Worm (Caenorhabditis elegans) whole organism, L4 larva: ENCODE measurements around the gene dhcr-24.
A peak's percentile ranks its signal among the peaks of the same experiment; 100 is the strongest.

ENCODE experiments used
- F10B5.3 ChIP-seq: sonication (generic microtip); optimal IDR thresholded peaks from 2 replicates; lab custom pipeline; 2016; ENCODE audit warnings: mild to moderate bottlenecking, missing genetic modification characterization, missing compliant biosample characterization
- F37D6.2 ChIP-seq: sonication (generic microtip); optimal IDR thresholded peaks from 2 replicates; lab custom pipeline; 2016; ENCODE audit warnings: mild to moderate bottlenecking, missing genetic modification characterization, missing compliant biosample characterization
- Y48G9A.11 ChIP-seq: fragments of 200-800 bp; sonication (Bioruptor generic); IDR thresholded peaks from 2 replicates; pipeline ENCODE4 v1.3.6; 2022; ENCODE audit warnings: missing genetic modification reagents, missing genetic modification characterization, missing compliant biosample characterization
- Y75B8A.6 ChIP-seq: fragments of 200-800 bp; sonication (Bioruptor generic); IDR thresholded peaks from 2 replicates; pipeline ENCODE4 v1.3.6; 2022; ENCODE audit warnings: missing genetic modification reagents, missing genetic modification characterization, missing compliant biosample characterization
- ZK546.5 ChIP-seq, 2 experiments: sonication (generic microtip); optimal IDR thresholded peaks; 2 replicates each; lab custom pipeline; 2017; ENCODE audit warnings: missing biosample characterization in 2 of 2, missing genetic modification characterization in 2 of 2
- ama-1 ChIP-seq: fragments of 150-350 bp; optimal IDR thresholded peaks from 2 replicates; lab custom pipeline; 2014; ENCODE audit warnings: inconsistent platforms, mixed read lengths
- arid-1 ChIP-seq: fragments of 200-800 bp; sonication (Bioruptor generic); conservative IDR thresholded peaks from 2 replicates; pipeline ENCODE4 v1.3.6; 2022; ENCODE audit warnings: missing genetic modification reagents, missing genetic modification characterization, missing compliant biosample characterization
- ceh-28 ChIP-seq: fragments of 150-350 bp; optimal IDR thresholded peaks from 2 replicates; lab custom pipeline; 2014; ENCODE audit warnings: missing biosample characterization, missing genetic modification reagents, missing genetic modification characterization
- ceh-44 ChIP-seq: fragments of 200-800 bp; sonication (Bioruptor generic); IDR thresholded peaks from 2 replicates; pipeline ENCODE4 v1.3.6; 2022; ENCODE audit warnings: missing genetic modification reagents, missing genetic modification characterization, missing compliant biosample characterization
- dpl-1 ChIP-seq: fragments of 150-350 bp; optimal IDR thresholded peaks from 2 replicates; lab custom pipeline; 2014; ENCODE audit warnings: missing biosample characterization, missing genetic modification reagents, missing genetic modification characterization
- duxl-1 ChIP-seq: sonication (generic microtip); optimal IDR thresholded peaks from 2 replicates; lab custom pipeline; 2016; ENCODE audit warnings: mild to moderate bottlenecking, missing genetic modification characterization, moderate library complexity, missing compliant biosample characterization; ENCODE audit not compliant: poor library complexity
- dve-1 ChIP-seq: sonication (generic microtip); optimal IDR thresholded peaks from 2 replicates; lab custom pipeline; 2017; ENCODE audit warnings: antibody characterized with exemption, mild to moderate bottlenecking, missing genetic modification characterization, missing compliant biosample characterization; ENCODE audit not compliant: insufficient read depth
- egl-27 ChIP-seq: sonication (generic microtip); optimal IDR thresholded peaks from 3 replicates; lab custom pipeline; 2017; ENCODE audit warnings: missing biosample characterization, missing genetic modification reagents, missing genetic modification characterization
- egl-43 ChIP-seq: fragments of 200-800 bp; sonication (Bioruptor generic); IDR thresholded peaks from 2 replicates; pipeline ENCODE4 v1.3.6; 2022; ENCODE audit warnings: missing genetic modification reagents, missing genetic modification characterization, missing compliant biosample characterization
- fkh-10 ChIP-seq: fragments of 150-350 bp; optimal IDR thresholded peaks from 2 replicates; lab custom pipeline; 2014; ENCODE audit warnings: missing biosample characterization, missing genetic modification reagents, missing genetic modification characterization
- hlh-11 ChIP-seq: fragments of 200-800 bp; sonication (Bioruptor generic); optimal IDR thresholded peaks from 2 replicates; lab custom pipeline; 2018; ENCODE audit warnings: mild to moderate bottlenecking, missing genetic modification characterization, missing compliant biosample characterization
- hlh-30 ChIP-seq: sonication (generic microtip); optimal IDR thresholded peaks from 2 replicates; lab custom pipeline; 2017; ENCODE audit warnings: antibody characterized with exemption, mild to moderate bottlenecking, missing genetic modification characterization, missing compliant biosample characterization; ENCODE audit not compliant: insufficient read depth
- hmg-1.1 ChIP-seq: fragments of 200-800 bp; sonication (Bioruptor generic); IDR thresholded peaks from 2 replicates; pipeline ENCODE4 v1.3.6; 2022; ENCODE audit warnings: missing genetic modification reagents, missing genetic modification characterization, missing compliant biosample characterization
- lin-29 ChIP-seq: fragments of 200-800 bp; sonication (Bioruptor generic); IDR thresholded peaks from 2 replicates; pipeline ENCODE4 v1.3.6; 2022; ENCODE audit warnings: missing genetic modification reagents, missing genetic modification characterization, missing compliant biosample characterization
- lin-38 ChIP-seq: fragments of 200-800 bp; sonication (Bioruptor generic); IDR thresholded peaks from 2 replicates; pipeline ENCODE4 v1.3.6; 2022; ENCODE audit warnings: missing genetic modification reagents, missing genetic modification characterization, missing compliant biosample characterization
- lin-39 ChIP-seq: fragments of 150-350 bp; optimal IDR thresholded peaks from 2 replicates; lab custom pipeline; 2014; ENCODE audit warnings: missing biosample characterization, missing genetic modification reagents, missing genetic modification characterization
- lir-3 ChIP-seq: sonication (generic microtip); optimal IDR thresholded peaks from 2 replicates; lab custom pipeline; 2016; ENCODE audit warnings: mild to moderate bottlenecking, missing genetic modification characterization, missing compliant biosample characterization
- mep-1 ChIP-seq: fragments of 150-350 bp; sonication (generic microtip); optimal IDR thresholded peaks from 3 replicates; lab custom pipeline; 2014; ENCODE audit warnings: missing biosample characterization, missing genetic modification characterization
- mes-2 ChIP-seq: sonication (generic microtip); optimal IDR thresholded peaks from 2 replicates; lab custom pipeline; 2016; ENCODE audit warnings: missing genotype, mild to moderate bottlenecking, missing genetic modification characterization, missing compliant biosample characterization; ENCODE audit not compliant: poor library complexity, severe bottlenecking
- nhr-10 ChIP-seq: fragments of 150-350 bp; optimal IDR thresholded peaks from 2 replicates; lab custom pipeline; 2014; ENCODE audit warnings: missing biosample characterization, missing genetic modification characterization
- nhr-102 ChIP-seq: sonication (generic microtip); optimal IDR thresholded peaks from 2 replicates; lab custom pipeline; 2016; ENCODE audit warnings: mild to moderate bottlenecking, missing genetic modification characterization, moderate library complexity, missing compliant biosample characterization
- nhr-42 ChIP-seq: fragments of 200-800 bp; sonication (Bioruptor generic); IDR thresholded peaks from 2 replicates; pipeline ENCODE4 v1.3.6; 2022; ENCODE audit warnings: missing genetic modification characterization, missing compliant biosample characterization
- nhr-48 ChIP-seq: sonication (generic microtip); optimal IDR thresholded peaks from 2 replicates; lab custom pipeline; 2016; ENCODE audit warnings: mild to moderate bottlenecking, missing genetic modification characterization, missing compliant biosample characterization
- pha-4 ChIP-seq, 2 experiments: fragments of 150-350 bp in 1 of 2; fragments of 200-800 bp in 1 of 2; sonication (Bioruptor generic) in 1 of 2; IDR thresholded peaks in 1 of 2; optimal IDR thresholded peaks in 1 of 2; 2 replicates each; pipeline versions ENCODE4 v1.3.6 to Lab custom; 2014 to 2022; ENCODE audit warnings: missing genetic modification characterization in 2 of 2, missing genetic modification reagents in 2 of 2, missing biosample characterization in 1 of 2, missing compliant biosample characterization in 1 of 2
- php-3 ChIP-seq: fragments of 200-800 bp; sonication (Bioruptor generic); IDR thresholded peaks from 2 replicates; pipeline ENCODE4 v1.3.6; 2022; ENCODE audit warnings: missing genetic modification reagents, missing genetic modification characterization, missing compliant biosample characterization
- pqm-1 ChIP-seq: sonication (generic microtip); optimal IDR thresholded peaks from 2 replicates; lab custom pipeline; 2017; ENCODE audit warnings: missing biosample characterization, missing genetic modification characterization
- saeg-2 ChIP-seq: fragments of 200-800 bp; sonication (Bioruptor generic); IDR thresholded peaks from 2 replicates; pipeline ENCODE4 v1.3.6; 2022; ENCODE audit warnings: missing genetic modification reagents, missing genetic modification characterization, missing compliant biosample characterization
- set-16 ChIP-seq: fragments of 200-800 bp; sonication (Bioruptor generic); IDR thresholded peaks from 2 replicates; pipeline ENCODE4 v1.3.6; 2022; ENCODE audit warnings: missing genetic modification reagents, missing genetic modification characterization, missing compliant biosample characterization
- snpc-1.2 ChIP-seq: fragments of 200-800 bp; sonication (Bioruptor generic); IDR thresholded peaks from 2 replicates; pipeline ENCODE4 v1.3.6; 2022; ENCODE audit warnings: missing genetic modification reagents, missing genetic modification characterization, missing compliant biosample characterization
- spr-3 ChIP-seq: fragments of 200-800 bp; sonication (Bioruptor generic); optimal IDR thresholded peaks from 2 replicates; lab custom pipeline; 2018; ENCODE audit warnings: mild to moderate bottlenecking, missing genetic modification characterization, missing compliant biosample characterization
- tag-97 ChIP-seq: fragments of 200-800 bp; sonication (Bioruptor generic); IDR thresholded peaks from 2 replicates; pipeline ENCODE4 v1.3.6; 2022; ENCODE audit warnings: missing genetic modification characterization, missing compliant biosample characterization
- tra-1 ChIP-seq: fragments of 200-800 bp; sonication (Bioruptor generic); IDR thresholded peaks from 2 replicates; pipeline ENCODE4 v1.3.6; 2022; ENCODE audit warnings: missing genetic modification reagents, missing genetic modification characterization, missing compliant biosample characterization
- unc-130 ChIP-seq: sonication (generic microtip); optimal IDR thresholded peaks from 2 replicates; lab custom pipeline; 2016; ENCODE audit warnings: missing genetic modification reagents, missing genetic modification characterization, missing compliant biosample characterization
- unc-39 ChIP-seq: sonication (generic microtip); optimal IDR thresholded peaks from 2 replicates; lab custom pipeline; 2017; ENCODE audit warnings: missing biosample characterization, missing genetic modification characterization
- zip-11 ChIP-seq: fragments of 200-800 bp; sonication (Bioruptor generic); IDR thresholded peaks from 2 replicates; pipeline ENCODE4 v1.3.6; 2022; ENCODE audit warnings: missing genetic modification characterization, missing compliant biosample characterization

dhcr-24 gene

ce11 chrX:2553433-2553860 is 10.5 kb downstream of the dhcr-24 start (continued):
- TF ChIP-seq ceh-28 (tag; lab: Kevin White, UChicago): no peak
- TF ChIP-seq saeg-2 (GFP tag; lab: Robert Waterston, UW): peak; percentile 71
- peak; percentile 83 for TF ChIP-seq snpc-1.2 (GFP tag; lab: Robert Waterston, UW)
- peak; percentile 92 for TF ChIP-seq hmg-1.1 (GFP tag; lab: Robert Waterston, UW)
- no peak for TF ChIP-seq egl-27
- peak; percentile 83 for TF ChIP-seq nhr-102 (tag; lab: Kevin White, UChicago)
- TF ChIP-seq unc-39 (tag; lab: Kevin White, UChicago): no peak
- peak; percentile 85 for TF ChIP-seq mep-1
- TF ChIP-seq F37D6.2 (tag; lab: Kevin White, UChicago): peak; percentile 60
- TF ChIP-seq fkh-10 (GFP tag; lab: Kevin White, UChicago): no peak
- peak; percentile 48; the same call in 1 of the 2 replicates for TF ChIP-seq lin-29 (GFP tag; lab: Robert Waterston, UW)
- peak; percentile 69 for TF ChIP-seq hlh-11 (tag; lab: Kevin White, UChicago)
- peak; percentile 43 for TF ChIP-seq spr-3
- peak; percentile 94 for TF ChIP-seq hlh-30 (tag; lab: Kevin White, UChicago)
- no peak; the same call in 1 of the 2 replicates for TF ChIP-seq php-3 (GFP tag; lab: Robert Waterston, UW)
- peak; percentile 76 for TF ChIP-seq lir-3
- TF ChIP-seq Y75B8A.6 (GFP tag; lab: Robert Waterston, UW): peak; percentile 60; the same call in 1 of the 2 replicates
- peak; percentile 78 for TF ChIP-seq nhr-48 (tag; lab: Kevin White, UChicago)
- TF ChIP-seq zip-11 (GFP tag; lab: Robert Waterston, UW): peak; percentile 56; the same call in 1 of the 2 replicates
- peak; percentile 77 for TF ChIP-seq lin-38
- TF ChIP-seq tra-1 (GFP tag; lab: Robert Waterston, UW): peak; percentile 80
- peak; percentile 25 for TF ChIP-seq unc-130 (GFP tag; lab: Kevin White, UChicago)
- TF ChIP-seq mes-2: peak; percentile 75
- TF ChIP-seq pqm-1 (tag; lab: Kevin White, UChicago): no peak
- peak; percentile 67 for TF ChIP-seq arid-1
- TF ChIP-seq set-16 (GFP tag; lab: Robert Waterston, UW): peak; percentile 28; the same call in 1 of the 2 replicates
- no peak for TF ChIP-seq ZK546.5 (tag; optimal IDR thresholded peaks at IDR 0.05; lab: Kevin White, UChicago)
- TF ChIP-seq nhr-42 (GFP tag; lab: Robert Waterston, UW): peak; percentile 55; the same call in 1 of the 2 replicates
- peak; percentile 31 for TF ChIP-seq F10B5.3 (tag; lab: Kevin White, UChicago)
- TF ChIP-seq nhr-10: no peak
- TF ChIP-seq lin-39 (tag; lab: Kevin White, UChicago): no peak
- TF ChIP-seq tag-97 (GFP tag; lab: Robert Waterston, UW): no peak
- TF ChIP-seq dve-1 (tag; lab: Kevin White, UChicago): peak; percentile 57
- TF ChIP-seq ama-1 (lab: Kevin White, UChicago): no peak
- TF ChIP-seq egl-43 (GFP tag; lab: Robert Waterston, UW): peak; percentile 94
- peak; percentile 83 for TF ChIP-seq pha-4 (GFP tag; IDR thresholded peaks at IDR 0.05; lab: Robert Waterston, UW)
- no peak for TF ChIP-seq pha-4 (tag; optimal IDR thresholded peaks at IDR 0.05; lab: Kevin White, UChicago)
- peak; percentile 66 for TF ChIP-seq Y48G9A.11 (GFP tag; lab: Robert Waterston, UW)
- peak; percentile 17 for TF ChIP-seq dpl-1 (GFP tag; lab: Kevin White, UChicago)
- TF ChIP-seq duxl-1 (tag; lab: Kevin White, UChicago): peak; percentile 52
- peak; percentile 61; the same call in 1 of the 2 replicates for TF ChIP-seq ceh-44
